Fruit fly (Drosophila melanogaster): ENCODE measurements around the gene Ge-1.

Ge-1 gene

dm6 chr2L:11105320-11105719, 4.6 kb upstream of the Ge-1 start:
- no peak for TF ChIP-seq pan (optimal IDR thresholded peaks at IDR 0.05)
- no peak for TF ChIP-seq Dll (optimal IDR thresholded peaks at IDR 0.05)
- TF ChIP-seq usp (GFP tag; optimal IDR thresholded peaks at IDR 0.05): no peak
- no peak for TF ChIP-seq psq (optimal IDR thresholded peaks at IDR 0.05)
- TF ChIP-seq CG8478 (optimal IDR thresholded peaks at IDR 0.05): no peak
- no peak for TF ChIP-seq EcR (GFP tag; optimal IDR thresholded peaks at IDR 0.05)

DNA sequence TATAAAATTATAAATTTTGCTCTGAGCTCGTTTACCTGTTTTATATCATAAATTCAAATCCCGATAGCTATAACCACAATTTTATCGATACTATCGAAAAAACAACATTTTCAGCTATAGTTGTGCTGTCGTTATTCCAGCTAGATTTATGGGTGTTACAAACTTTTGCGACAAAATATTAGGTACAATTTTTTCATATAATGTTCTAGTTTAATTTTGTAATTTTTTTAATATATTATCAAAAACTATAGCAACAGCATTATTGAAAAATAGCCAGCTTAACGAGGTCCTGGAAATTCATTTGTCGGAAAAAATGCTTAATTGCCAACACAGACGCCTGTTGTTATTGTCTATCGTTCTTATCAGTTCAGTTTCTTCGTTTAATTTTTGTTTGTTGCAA, 9.6 kb downstream of the Ge-1 start, which contains the start of gene Wdr59:
Gene Wdr59, plus strand, starts transcription at position 334 of the 400 bp plus-strand sequence.
- TF ChIP-seq pan (optimal IDR thresholded peaks at IDR 0.05): no peak
- TF ChIP-seq Dll (optimal IDR thresholded peaks at IDR 0.05): no peak
- TF ChIP-seq psq (optimal IDR thresholded peaks at IDR 0.05): no peak
- TF ChIP-seq EcR (GFP tag; optimal IDR thresholded peaks at IDR 0.05): no peak
- no peak for TF ChIP-seq CG8478 (optimal IDR thresholded peaks at IDR 0.05)
- no peak for TF ChIP-seq usp (GFP tag; optimal IDR thresholded peaks at IDR 0.05)

dm6 chr2L:11086357-11086924, 14.2 kb downstream of the Ge-1 start, which contains the start of gene CG16854:
Gene CG16854, plus strand, starts transcription at chr2L:11086721.
- no peak for TF ChIP-seq pan (optimal IDR thresholded peaks at IDR 0.05)

DNA sequence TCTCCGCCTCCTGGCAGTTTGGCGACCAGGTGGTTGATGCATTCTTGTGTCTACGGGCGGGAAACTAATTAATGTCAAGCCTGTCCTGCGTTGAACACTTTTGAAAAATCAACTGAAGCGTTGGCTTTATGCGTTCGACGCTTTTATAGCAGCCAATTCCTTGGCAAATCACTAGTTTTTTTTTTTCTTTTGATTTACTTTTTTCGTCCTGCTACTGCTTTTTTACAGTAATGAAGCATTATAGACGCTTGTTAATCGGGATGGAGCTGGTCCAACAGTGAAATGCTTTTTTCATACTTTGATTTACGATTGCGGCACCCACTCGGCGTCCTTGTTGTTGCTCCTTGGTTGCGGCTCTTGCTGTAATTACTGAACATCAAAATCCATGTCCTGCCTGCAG, 15.6 kb downstream of the Ge-1 start, which contains the start of gene AstCC:
Gene AstCC, minus strand, starts transcription at position 101 of the 400 bp plus-strand sequence.
- TF ChIP-seq EcR (GFP tag; optimal IDR thresholded peaks at IDR 0.05): no peak
- TF ChIP-seq CG8478 (optimal IDR thresholded peaks at IDR 0.05): no peak
- TF ChIP-seq Dll (optimal IDR thresholded peaks at IDR 0.05): no peak
- no peak for TF ChIP-seq usp (GFP tag; optimal IDR thresholded peaks at IDR 0.05)
- TF ChIP-seq pan (optimal IDR thresholded peaks at IDR 0.05): no peak
- no peak for TF ChIP-seq psq (optimal IDR thresholded peaks at IDR 0.05)

DNA sequence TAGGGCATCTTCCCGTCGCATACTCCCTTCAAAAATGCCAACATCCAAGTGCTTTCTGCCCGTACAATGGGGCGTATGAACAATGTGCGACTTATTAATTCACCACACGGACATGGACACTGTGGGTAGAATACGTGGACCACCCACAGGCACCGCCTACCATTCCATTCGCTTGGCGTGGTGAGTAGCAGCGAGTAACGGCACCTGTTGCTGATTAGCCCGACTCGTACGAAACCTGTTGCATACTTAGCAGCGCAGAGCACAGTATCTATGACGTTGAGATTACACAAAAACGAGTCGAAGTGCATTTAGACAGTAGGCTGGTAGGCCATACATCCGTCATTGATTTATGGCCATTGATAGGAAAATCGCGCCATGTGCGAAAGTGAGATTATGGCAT, 18.7 kb downstream of the Ge-1 start:
- no peak for TF ChIP-seq Dll (optimal IDR thresholded peaks at IDR 0.05)
- TF ChIP-seq EcR (GFP tag; optimal IDR thresholded peaks at IDR 0.05): no peak
- no peak for TF ChIP-seq usp (GFP tag; optimal IDR thresholded peaks at IDR 0.05)
- no peak for TF ChIP-seq psq (optimal IDR thresholded peaks at IDR 0.05)
- no peak for TF ChIP-seq pan (optimal IDR thresholded peaks at IDR 0.05)
- no peak for TF ChIP-seq CG8478 (optimal IDR thresholded peaks at IDR 0.05)

- no peak for TF ChIP-seq pan (optimal IDR thresholded peaks at IDR 0.05)
- no peak for TF ChIP-seq CG8478 (optimal IDR thresholded peaks at IDR 0.05)
- TF ChIP-seq EcR (GFP tag; optimal IDR thresholded peaks at IDR 0.05): no peak
- TF ChIP-seq Dll (optimal IDR thresholded peaks at IDR 0.05): no peak
- TF ChIP-seq psq (optimal IDR thresholded peaks at IDR 0.05): no peak
- no peak for TF ChIP-seq usp (GFP tag; optimal IDR thresholded peaks at IDR 0.05)
These were observed 19.4 kb downstream of the Ge-1 start, which contains the start of gene AstC for dm6 chr2L:11081337-11081736. Gene AstC, minus strand, starts transcription at chr2L:11081399.

DNA sequence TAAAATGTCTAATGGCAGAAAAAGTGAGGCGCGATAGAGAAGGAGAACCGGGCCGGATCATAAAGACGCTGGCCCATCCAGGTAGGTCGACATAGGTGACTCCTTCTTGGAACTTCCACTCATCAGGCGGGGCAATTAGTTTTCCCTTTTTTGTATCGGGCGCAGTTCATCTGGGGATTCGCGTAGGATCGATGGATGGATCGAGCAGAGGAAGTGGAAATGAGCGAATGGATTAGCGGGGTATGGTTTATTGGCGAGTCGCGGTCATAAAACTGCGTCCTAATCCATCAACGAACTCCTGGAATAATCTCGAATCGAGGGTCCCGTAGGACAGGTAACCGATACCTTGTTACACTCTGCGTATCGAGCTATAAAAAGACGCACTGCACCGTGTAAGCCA, 25.6 kb downstream of the Ge-1 start, which contains the start of gene CG43725:
Gene CG43725, plus strand, starts transcription at position 400 of the 400 bp plus-strand sequence.
- no peak for TF ChIP-seq usp (GFP tag; optimal IDR thresholded peaks at IDR 0.05)
- no peak for TF ChIP-seq psq (optimal IDR thresholded peaks at IDR 0.05)
- TF ChIP-seq EcR (GFP tag; optimal IDR thresholded peaks at IDR 0.05): no peak
- no peak for TF ChIP-seq pan (optimal IDR thresholded peaks at IDR 0.05)
- TF ChIP-seq Dll (optimal IDR thresholded peaks at IDR 0.05): no peak
- no peak for TF ChIP-seq CG8478 (optimal IDR thresholded peaks at IDR 0.05)

dm6 chr2L:11073947-11074346, 26.7 kb downstream of the Ge-1 start:
- TF ChIP-seq CG8478 (optimal IDR thresholded peaks at IDR 0.05) (no peak), Dll (optimal IDR thresholded peaks at IDR 0.05) (no peak), usp (GFP tag; optimal IDR thresholded peaks at IDR 0.05) (no peak), psq (optimal IDR thresholded peaks at IDR 0.05) (no peak), EcR (GFP tag; optimal IDR thresholded peaks at IDR 0.05) (no peak), pan (optimal IDR thresholded peaks at IDR 0.05) (no peak)

DNA sequence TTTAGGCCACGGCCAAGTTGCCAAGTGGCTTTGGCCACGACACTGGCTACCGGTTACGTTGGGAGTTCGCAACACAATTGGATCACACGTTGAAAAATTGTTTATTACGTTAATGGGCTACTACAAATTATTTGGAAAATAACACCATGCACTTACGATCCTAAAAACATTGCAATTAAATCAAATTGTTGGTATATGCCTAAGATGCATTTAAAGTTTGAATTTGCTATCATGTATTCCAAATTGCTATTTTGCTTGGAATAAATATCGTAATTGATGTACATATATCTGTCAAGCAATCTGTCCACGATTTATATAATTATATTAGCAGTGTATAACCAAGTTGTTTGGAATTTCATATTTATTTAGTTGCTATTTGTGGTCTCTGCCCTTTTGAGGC, 27.8 kb downstream of the Ge-1 start:
- no peak for TF ChIP-seq EcR (GFP tag; optimal IDR thresholded peaks at IDR 0.05)
- TF ChIP-seq Dll (optimal IDR thresholded peaks at IDR 0.05): no peak
- no peak for TF ChIP-seq usp (GFP tag; optimal IDR thresholded peaks at IDR 0.05)
- TF ChIP-seq CG8478 (optimal IDR thresholded peaks at IDR 0.05): no peak

dm6 chr2L:11072250-11072649, 28.4 kb downstream of the Ge-1 start:
- TF ChIP-seq CG8478 (optimal IDR thresholded peaks at IDR 0.05) (no peak), psq (optimal IDR thresholded peaks at IDR 0.05) (no peak), pan (optimal IDR thresholded peaks at IDR 0.05) (peak; percentile 75), EcR (GFP tag; optimal IDR thresholded peaks at IDR 0.05) (peak in 1 of 2 experiments; percentile 39)

- TF ChIP-seq usp (GFP tag; optimal IDR thresholded peaks at IDR 0.05) (no peak), CG8478 (optimal IDR thresholded peaks at IDR 0.05) (no peak), Dll (optimal IDR thresholded peaks at IDR 0.05) (no peak), psq (optimal IDR thresholded peaks at IDR 0.05) (no peak), pan (optimal IDR thresholded peaks at IDR 0.05) (no peak), EcR (GFP tag; optimal IDR thresholded peaks at IDR 0.05) (no peak)
These were observed 29.8 kb downstream of the Ge-1 start, which contains the start of gene CG14915 for dm6 chr2L:11070862-11071261. Gene CG14915, plus strand, starts transcription at chr2L:11071027.

DNA sequence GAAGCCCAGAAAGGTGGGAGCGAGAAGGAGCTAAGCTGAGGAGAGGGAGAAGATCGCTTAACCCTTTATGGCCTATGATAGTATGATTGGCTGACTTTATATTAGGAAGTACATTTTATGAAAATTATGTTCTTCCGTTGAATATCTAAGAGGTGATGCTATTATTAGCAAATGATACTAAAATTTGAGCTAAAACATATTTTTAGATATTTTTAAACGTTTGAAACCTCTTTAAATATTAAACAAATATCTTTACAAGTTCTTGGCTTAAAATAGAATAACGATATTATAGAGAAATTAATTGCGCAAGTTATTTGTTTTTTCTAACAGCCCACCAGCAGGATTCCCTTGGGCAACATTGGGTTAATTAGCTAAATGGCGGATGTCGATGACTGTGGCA, 31.2 kb downstream of the Ge-1 start:
- TF ChIP-seq psq (optimal IDR thresholded peaks at IDR 0.05) (no peak), pan (optimal IDR thresholded peaks at IDR 0.05) (no peak)

- TF ChIP-seq CG8478 (optimal IDR thresholded peaks at IDR 0.05) (no peak), EcR (GFP tag; optimal IDR thresholded peaks at IDR 0.05) (no peak), Dll (optimal IDR thresholded peaks at IDR 0.05) (no peak), psq (optimal IDR thresholded peaks at IDR 0.05) (no peak), usp (GFP tag; optimal IDR thresholded peaks at IDR 0.05) (no peak), pan (optimal IDR thresholded peaks at IDR 0.05) (no peak)
These were observed 31.8 kb downstream of the Ge-1 start for dm6 chr2L:11068907-11069306.

Data from whole organism.